Worm (Caenorhabditis elegans) whole organism, early embryonic: Measurements from ENCODE around the gene W06A7.4.
"Not testable (repeated sequence)": the region's sequence is repeated elsewhere in the genome, so short reads cannot be mapped to it uniquely, and the experiment has no call there.

Source experiments
- aly-1 ChIP-seq: sonication (generic microtip); optimal IDR thresholded peaks from 2 replicates; lab custom pipeline; 2016; ENCODE audit warnings: missing genetic modification characterization, missing compliant biosample characterization
- ama-1 ChIP-seq: fragments of 150-350 bp; optimal IDR thresholded peaks from 2 replicates; lab custom pipeline; 2014
- ets-7 ChIP-seq: sonication (generic microtip); optimal IDR thresholded peaks from 2 replicates; lab custom pipeline; 2016; ENCODE audit warnings: missing genotype, missing genetic modification characterization, missing compliant biosample characterization
- flt-1 ChIP-seq: fragments of 200-800 bp; sonication (Bioruptor generic); IDR thresholded peaks from 2 replicates; pipeline ENCODE4 v1.3.6; 2022; ENCODE audit warnings: missing genetic modification characterization, missing compliant biosample characterization
- hmbx-1 ChIP-seq: sonication (generic microtip); optimal IDR thresholded peaks from 2 replicates; lab custom pipeline; 2016; ENCODE audit warnings: mild to moderate bottlenecking, missing genetic modification characterization, missing compliant biosample characterization
- hmg-4 ChIP-seq: fragments of 200-800 bp; sonication (Bioruptor generic); optimal IDR thresholded peaks from 2 replicates; lab custom pipeline; 2018; ENCODE audit warnings: mild to moderate bottlenecking, missing genetic modification characterization, missing compliant biosample characterization
- pes-1 ChIP-seq: fragments of 200-800 bp; sonication (Bioruptor generic); IDR thresholded peaks from 2 replicates; pipeline ENCODE4 v1.3.6; 2022; ENCODE audit warnings: missing genetic modification reagents, missing genetic modification characterization, missing compliant biosample characterization
- scrt-1 ChIP-seq: fragments of 200-800 bp; sonication (Bioruptor generic); IDR thresholded peaks from 2 replicates; pipeline ENCODE4 v1.3.6; 2022; ENCODE audit warnings: missing genetic modification characterization, missing compliant biosample characterization
- sea-1 ChIP-seq: fragments of 200-800 bp; sonication (Bioruptor generic); conservative IDR thresholded peaks from 2 replicates; pipeline ENCODE4 v1.3.6; 2022; ENCODE audit warnings: missing genetic modification characterization, missing compliant biosample characterization
- tbx-11 ChIP-seq: fragments of 200-800 bp; sonication (Bioruptor generic); IDR thresholded peaks from 2 replicates; pipeline ENCODE4 v1.3.6; 2022; ENCODE audit warnings: missing genetic modification characterization, missing compliant biosample characterization
- tbx-37 ChIP-seq: fragments of 200-800 bp; sonication (Bioruptor generic); conservative IDR thresholded peaks from 2 replicates; pipeline ENCODE4 v1.3.6; 2022; ENCODE audit warnings: missing genetic modification reagents, missing genetic modification characterization, missing compliant biosample characterization
- tra-4 ChIP-seq: sonication (generic microtip); optimal IDR thresholded peaks from 2 replicates; lab custom pipeline; 2017; ENCODE audit warnings: missing genetic modification characterization, missing compliant biosample characterization

- not testable (repeated sequence) for TF ChIP-seq flt-1 (GFP tag; lab: Robert Waterston, UW); ets-7 (tag; lab: Kevin White, UChicago); tra-4 (tag; lab: Kevin White, UChicago); aly-1 (tag; lab: Kevin White, UChicago); ama-1; scrt-1 (GFP tag; lab: Robert Waterston, UW); tbx-11; hmg-4; sea-1 (GFP tag; lab: Robert Waterston, UW); tbx-37 (GFP tag; lab: Robert Waterston, UW); hmbx-1 (tag; lab: Kevin White, UChicago); pes-1
Observed at ce11 chrV:14876724-14877123, 52.5 kb downstream of the W06A7.4 start, which contains the start of gene ZC412.10.
